Fruit fly (Drosophila melanogaster): Measurements from ENCODE around the gene CG12985.

dm6 chrX:17878632-17879033, 4.9 kb upstream of the CG12985 start:
- TF ChIP-seq CTCF (optimal IDR thresholded peaks at IDR 0.05) (no peak), CG8478 (optimal IDR thresholded peaks at IDR 0.05) (no peak)

Data from S2 (cell line).